Fruit fly (Drosophila melanogaster): ENCODE data around the gene SmydA-2.

DNA sequence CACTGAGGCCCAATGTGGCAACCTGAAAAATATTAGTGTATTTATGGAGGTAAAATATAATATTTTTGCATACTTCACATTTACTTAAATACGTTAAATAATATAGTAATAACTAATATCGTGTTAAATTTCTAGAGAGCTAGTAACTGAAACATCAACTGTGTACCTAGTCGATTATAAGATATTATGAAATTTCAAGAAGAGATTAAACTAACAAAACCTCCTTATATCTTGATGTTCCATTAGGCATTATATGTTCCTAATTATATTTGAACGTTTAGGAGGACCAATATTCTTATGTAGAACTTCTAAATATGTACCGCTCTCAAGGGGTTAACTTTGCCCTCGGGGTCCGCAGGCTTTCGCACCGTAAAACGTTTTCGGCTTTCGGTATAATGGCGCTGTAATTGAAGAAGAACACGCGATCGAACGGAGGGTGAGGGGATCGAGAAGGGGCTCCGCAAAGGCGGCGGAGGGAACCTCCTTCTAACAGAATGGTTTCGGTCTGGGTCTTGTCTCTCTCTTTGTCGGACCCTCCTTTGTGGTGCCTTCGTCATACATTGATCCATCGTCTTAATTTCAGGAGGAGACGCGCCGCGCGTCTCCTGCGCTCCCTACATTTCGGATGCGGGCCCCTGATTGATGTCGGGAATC is 43.5 kb upstream of the SmydA-2 start:
- TF ChIP-seq vri (GFP tag; optimal IDR thresholded peaks at IDR 0.05) (peak; percentile 59), CG31627 (GFP tag; optimal IDR thresholded peaks at IDR 0.05) (peak; percentile 69), Lpt (GFP tag; optimal IDR thresholded peaks at IDR 0.05) (no peak), salr (GFP tag; optimal IDR thresholded peaks at IDR 0.05) (peak in 1 of 2 experiments; percentile 44), fd59A (GFP tag; optimal IDR thresholded peaks at IDR 0.05) (peak; percentile 33), dac (GFP tag; optimal IDR thresholded peaks at IDR 0.05) (no peak), CG16779 (tag; optimal IDR thresholded peaks at IDR 0.05) (peak; percentile 40)
